7 worm cellular contexts compared by ENCODE assay signal in the genomic region with DNA sequence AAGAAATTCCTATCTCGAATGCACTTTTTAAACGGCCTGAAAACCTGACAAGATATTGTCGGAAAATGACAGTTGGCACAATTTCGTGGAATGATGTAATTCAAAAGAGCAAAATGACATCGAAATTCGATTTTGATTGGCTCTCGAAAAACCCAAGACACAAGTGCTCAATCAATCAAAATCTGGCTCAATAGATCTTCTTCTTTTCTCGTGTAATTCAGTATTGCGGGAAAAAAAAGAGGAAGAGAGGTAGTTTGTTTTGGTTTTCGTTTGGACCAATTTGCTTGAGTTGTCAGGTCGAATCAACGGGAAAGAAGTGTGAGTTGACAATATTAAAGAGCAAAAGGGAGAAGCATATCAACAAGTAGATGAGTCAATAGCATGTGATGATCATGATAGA.
TF ChIP-seq lines count a peak whose summit lies in the region.

No protein-coding gene starts in this region.

TF ChIP-seq in whole organism, L1 larva, 84 proteins besides CTCF, POLR2A, EP300 and RAD21 (continues in another document):
- peak; percentile 74 for TF ChIP-seq lin-14 (GFP tag; optimal IDR thresholded peaks at IDR 0.05; lab: Kevin White, UChicago)
- TF ChIP-seq grh-1 (GFP tag; IDR thresholded peaks at IDR 0.05; lab: Robert Waterston, UW) = no peak
- no peak for TF ChIP-seq jun-1 (tag; optimal IDR thresholded peaks at IDR 0.05; lab: Kevin White, UChicago)
- TF ChIP-seq snu-23 (GFP tag; optimal IDR thresholded peaks at IDR 0.05; lab: Kevin White, UChicago) = peak; percentile 11
- TF ChIP-seq lin-35 (GFP tag; optimal IDR thresholded peaks at IDR 0.05; lab: Kevin White, UChicago) = peak in 1 of 2 experiments; percentile 13
- peak; percentile 67 for TF ChIP-seq nhr-71 (tag; optimal IDR thresholded peaks at IDR 0.05; lab: Kevin White, UChicago)
- TF ChIP-seq vab-15 (tag; optimal IDR thresholded peaks at IDR 0.05; lab: Kevin White, UChicago) = peak; percentile 22
- TF ChIP-seq fkh-4 (tag; optimal IDR thresholded peaks at IDR 0.05; lab: Kevin White, UChicago; ENCODE audit: borderline replicate concordance) = no peak
- TF ChIP-seq dpl-1 (GFP tag; optimal IDR thresholded peaks at IDR 0.05; lab: Kevin White, UChicago) = no peak
- no peak for TF ChIP-seq ceh-82 (tag; optimal IDR thresholded peaks at IDR 0.05; lab: Kevin White, UChicago)
- TF ChIP-seq elt-2 (tag; optimal IDR thresholded peaks at IDR 0.05; lab: Kevin White, UChicago) = peak; percentile 4

TF ChIP-seq in whole organism, L2 larva, 48 proteins besides CTCF, POLR2A, EP300 and RAD21:
- TF ChIP-seq lsy-2 (tag; optimal IDR thresholded peaks at IDR 0.05; lab: Kevin White, UChicago) (peak in 1 of 2 experiments; percentile 39), elt-1 (tag; optimal IDR thresholded peaks at IDR 0.05; lab: Kevin White, UChicago) (no peak), nhr-129 (tag; optimal IDR thresholded peaks at IDR 0.05; lab: Kevin White, UChicago) (peak; percentile 88), elt-3 (tag; optimal IDR thresholded peaks at IDR 0.05; lab: Kevin White, UChicago) (no peak), nhr-6 (tag; optimal IDR thresholded peaks at IDR 0.05; lab: Kevin White, UChicago) (no peak), F13H6.1 (tag; optimal IDR thresholded peaks at IDR 0.05; lab: Kevin White, UChicago) (peak; percentile 11), mab-5 (tag; optimal IDR thresholded peaks at IDR 0.05; lab: Kevin White, UChicago) (no peak), ceh-82 (tag; optimal IDR thresholded peaks at IDR 0.05; lab: Kevin White, UChicago) (no peak), fos-1 (tag; optimal IDR thresholded peaks at IDR 0.05; lab: Kevin White, UChicago) (no peak), sem-4 (tag; optimal IDR thresholded peaks at IDR 0.05; lab: Kevin White, UChicago) (no peak), ZK546.5 (tag; optimal IDR thresholded peaks at IDR 0.05; lab: Kevin White, UChicago) (no peak), lin-39 (tag; optimal IDR thresholded peaks at IDR 0.05; lab: Kevin White, UChicago) (no peak), zag-1 (tag; optimal IDR thresholded peaks at IDR 0.05; lab: Kevin White, UChicago) (no peak)

TF ChIP-seq in whole organism, L3 larva, 47 proteins besides CTCF, POLR2A, EP300 and RAD21:
- TF ChIP-seq pha-4 (tag; optimal IDR thresholded peaks at IDR 0.05; lab: Kevin White, UChicago) (peak; percentile 32), elt-2 (tag; optimal IDR thresholded peaks at IDR 0.05; lab: Kevin White, UChicago) (peak; percentile 39), egl-27 (tag; optimal IDR thresholded peaks at IDR 0.05; lab: Kevin White, UChicago) (no peak), egl-5 (tag; optimal IDR thresholded peaks at IDR 0.05; lab: Kevin White, UChicago) (peak; percentile 49), elt-1 (tag; optimal IDR thresholded peaks at IDR 0.05; lab: Kevin White, UChicago) (no peak), nfya-1 (tag; optimal IDR thresholded peaks at IDR 0.05; lab: Kevin White, UChicago; ENCODE audit: insufficient read depth) (peak; percentile 44)
TF ChIP-seq in whole organism, L3 larva: peak in this region for 4.

TF ChIP-seq in whole organism, L4 larva, 104 proteins besides CTCF, POLR2A, EP300 and RAD21:
- no peak for TF ChIP-seq aha-1 (tag; lab: Kevin White, UChicago)
- no peak for TF ChIP-seq spr-1 (tag; optimal IDR thresholded peaks at IDR 0.05; lab: Kevin White, UChicago)
- TF ChIP-seq hlh-30 (tag; optimal IDR thresholded peaks at IDR 0.05; lab: Kevin White, UChicago; ENCODE audit: insufficient read depth) = peak; percentile 32
- peak in 1 of 2 experiments; percentile 95 for TF ChIP-seq unc-62 (GFP tag; optimal IDR thresholded peaks at IDR 0.05 in 1 of 2; lab: Kevin White, UChicago)
- TF ChIP-seq unc-62 (tag; optimal IDR thresholded peaks at IDR 0.05; lab: Kevin White, UChicago) = no peak
- peak in 1 of 2 experiments; percentile 67 for TF ChIP-seq daf-16 (GFP tag; optimal IDR thresholded peaks at IDR 0.05; lab: Kevin White, UChicago)
- peak; percentile 82 for TF ChIP-seq daf-16 (tag; optimal IDR thresholded peaks at IDR 0.05; lab: Kevin White, UChicago)
- TF ChIP-seq zip-11 (GFP tag; IDR thresholded peaks at IDR 0.05; lab: Robert Waterston, UW) = no peak
- peak; percentile 22 for TF ChIP-seq hlh-11 (tag; optimal IDR thresholded peaks at IDR 0.05; lab: Kevin White, UChicago)

TF ChIP-seq in whole organism, late embryonic, 69 proteins besides CTCF, POLR2A, EP300 and RAD21:
- TF ChIP-seq unc-55 (GFP tag; optimal IDR thresholded peaks at IDR 0.05; lab: Kevin White, UChicago) (peak; percentile 76), dmd-4 (tag; optimal IDR thresholded peaks at IDR 0.05; lab: Kevin White, UChicago; ENCODE audit: borderline replicate concordance) (no peak)
TF ChIP-seq in whole organism, late embryonic: peak in this region for 1.

TF ChIP-seq in whole organism, mixed stage, embryonic, 35 proteins besides CTCF, POLR2A, EP300 and RAD21:
- TF ChIP-seq ceh-83 (GFP tag; optimal IDR thresholded peaks at IDR 0.05; lab: Kevin White, UChicago) (no peak), unc-62 (GFP tag; optimal IDR thresholded peaks at IDR 0.05; lab: Kevin White, UChicago) (peak; percentile 78), snpc-4 (tag; optimal IDR thresholded peaks at IDR 0.05; lab: Kevin White, UChicago) (no peak)

TF ChIP-seq in whole organism, young adult, 124 proteins besides CTCF, POLR2A, EP300 and RAD21:
- TF ChIP-seq ceh-40 (GFP tag; IDR thresholded peaks at IDR 0.05; lab: Robert Waterston, UW) (no peak), mes-4 (tag; optimal IDR thresholded peaks at IDR 0.05; lab: Kevin White, UChicago) (no peak), nhr-80 (tag; optimal IDR thresholded peaks at IDR 0.05; lab: Kevin White, UChicago) (peak; percentile 18), lir-1 (GFP tag; conservative IDR thresholded peaks at IDR 0.05; lab: Robert Waterston, UW) (no peak)
